Worm (Caenorhabditis elegans): ENCODE data around the gene sec-31.

Gene sec-31

DNA sequence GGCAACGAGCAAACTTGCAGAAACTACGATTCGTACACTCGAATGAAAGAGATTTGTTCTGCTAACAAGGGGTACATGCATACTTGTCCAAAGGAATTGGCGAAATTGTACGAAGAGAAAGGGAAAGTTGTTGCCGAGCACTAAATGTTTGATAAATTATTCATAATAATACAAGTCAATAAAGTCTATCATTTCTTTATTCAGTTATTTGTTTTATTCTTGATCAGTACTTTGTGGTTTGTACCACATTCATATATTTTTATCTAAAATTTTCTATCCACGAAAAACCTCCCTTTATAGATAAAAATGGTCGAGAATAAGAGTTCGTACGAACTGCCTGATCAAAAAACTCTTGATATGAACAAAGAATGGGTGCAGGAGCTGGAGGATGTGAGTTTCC is 51.1 kb downstream of the sec-31 start, which contains the start of gene edg-1:
TSS of gene edg-1 (plus strand) at position 301 of the 400 bp plus-strand sequence.
- TF ChIP-seq madf-6 (GFP tag; IDR thresholded peaks at IDR 0.05) (no peak), F49E8.2 (tag; optimal IDR thresholded peaks at IDR 0.05; ENCODE audit: insufficient read depth) (peak; percentile 7), ceh-58 (GFP tag; IDR thresholded peaks at IDR 0.05) (no peak)

DNA sequence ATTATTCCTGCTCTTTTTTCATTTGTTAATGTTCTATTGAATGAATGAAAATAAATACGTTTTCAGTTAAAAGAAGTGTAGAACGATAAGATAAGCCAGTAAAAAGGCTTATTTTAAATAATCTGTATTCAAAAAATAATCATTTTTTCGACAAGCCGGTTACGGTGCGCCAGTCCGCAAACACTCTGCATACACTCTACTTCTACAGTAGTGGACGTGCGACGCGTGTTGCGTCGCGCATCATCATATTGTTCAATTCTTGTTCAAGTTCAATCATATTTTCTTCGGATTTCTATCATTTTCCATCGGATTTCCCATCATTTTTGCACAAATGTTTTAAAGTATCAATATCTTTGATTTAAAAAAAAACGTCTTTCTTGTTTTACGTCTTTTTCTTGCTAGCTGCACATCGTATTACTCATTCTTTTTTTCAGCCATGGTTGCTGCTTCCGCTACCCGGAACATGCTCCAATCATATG is 51.7 kb downstream of the sec-31 start, which contains the start of gene B0035.18:
TSS of gene B0035.18 (plus strand) at position 429 of the 479 bp plus-strand sequence.
- no peak for TF ChIP-seq F57A8.1 (GFP tag; optimal IDR thresholded peaks at IDR 0.05)
- peak; percentile 91 for TF ChIP-seq madf-3 (GFP tag; IDR thresholded peaks at IDR 0.05)
- TF ChIP-seq D2030.7 (GFP tag; IDR thresholded peaks at IDR 0.05), result peak; percentile 30; the same call in 1 of the 2 replicates
- TF ChIP-seq sdz-38 (tag; optimal IDR thresholded peaks at IDR 0.05), result no peak
- peak; percentile 53 for TF ChIP-seq snpc-3.4 (tag; optimal IDR thresholded peaks at IDR 0.05)
- TF ChIP-seq snpc-1.3 (tag; optimal IDR thresholded peaks at IDR 0.05; ENCODE audit: insufficient read depth), result peak; percentile 9
- TF ChIP-seq ekl-4 (GFP tag; IDR thresholded peaks at IDR 0.05), result no peak
- peak; percentile 89 for TF ChIP-seq lsl-1 (GFP tag; optimal IDR thresholded peaks at IDR 0.05)
- peak; percentile 11; the same call in 1 of the 2 replicates for TF ChIP-seq hmg-1.2 (GFP tag; IDR thresholded peaks at IDR 0.05)
- TF ChIP-seq cebp-1 (GFP tag; IDR thresholded peaks at IDR 0.05), result no peak
- TF ChIP-seq cebp-1 (tag; optimal IDR thresholded peaks at IDR 0.05), result no peak

DNA sequence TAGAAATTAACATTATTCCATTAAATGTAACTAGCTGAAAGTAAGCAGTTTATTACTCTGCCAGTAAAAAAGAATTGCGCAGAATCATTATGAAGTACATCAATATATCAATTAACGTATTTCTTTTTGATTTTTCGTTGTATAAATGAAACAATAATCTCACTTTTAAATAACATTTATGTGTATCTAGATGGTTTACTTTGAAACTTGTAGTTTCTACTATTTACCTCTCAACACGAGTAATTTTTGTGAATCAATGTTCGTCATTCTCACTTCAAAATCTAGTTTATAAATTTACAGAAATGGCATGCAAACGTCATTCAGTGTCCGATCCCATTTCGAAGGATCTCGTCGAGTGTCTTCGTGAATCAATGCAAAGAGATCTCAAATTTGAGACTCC is 54.5 kb downstream of the sec-31 start, which contains the start of gene gspd-1:
TSS of gene gspd-1 (plus strand) at position 301 of the 400 bp plus-strand sequence.
- no peak for TF ChIP-seq hmg-1.2 (GFP tag; IDR thresholded peaks at IDR 0.05)
- no peak for TF ChIP-seq F52B5.7 (tag; optimal IDR thresholded peaks at IDR 0.05)
- no peak for TF ChIP-seq attf-3 (GFP tag; conservative IDR thresholded peaks at IDR 0.05)
- no peak for TF ChIP-seq cebp-2 (GFP tag; IDR thresholded peaks at IDR 0.05)

DNA sequence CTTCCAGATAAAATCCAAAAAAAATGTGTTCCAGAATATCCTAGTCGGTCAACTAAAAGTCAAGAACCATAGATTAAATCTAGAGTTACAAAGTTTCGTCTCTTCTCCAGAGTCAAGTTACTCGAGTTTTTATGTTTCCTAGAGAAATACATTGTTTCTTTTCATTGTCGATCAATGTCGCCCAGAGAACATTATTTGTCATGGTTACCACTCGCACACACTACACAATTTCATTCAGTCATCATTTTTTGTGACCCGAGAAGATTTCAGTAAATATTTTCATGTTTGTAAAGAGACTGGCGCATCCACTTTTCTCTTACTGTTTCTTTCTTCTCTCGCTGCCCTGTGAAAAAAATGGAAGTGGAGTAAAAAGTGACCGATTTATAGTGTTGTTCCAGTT is 55.0 kb downstream of the sec-31 start:
- no peak for TF ChIP-seq ama-1 (optimal IDR thresholded peaks at IDR 0.05)
- TF ChIP-seq ama-1 (GFP tag; optimal IDR thresholded peaks at IDR 0.05), result no peak
- TF ChIP-seq F37B4.10 (GFP tag; IDR thresholded peaks at IDR 0.05), result no peak
- TF ChIP-seq B0261.1 (tag; optimal IDR thresholded peaks at IDR 0.05), result no peak
- TF ChIP-seq attf-6 (GFP tag; IDR thresholded peaks at IDR 0.05), result no peak
- no peak for TF ChIP-seq let-526 (GFP tag; IDR thresholded peaks at IDR 0.05)
- no peak for TF ChIP-seq F23B12.7 (tag; optimal IDR thresholded peaks at IDR 0.05; ENCODE audit: insufficient read depth)
- no peak for TF ChIP-seq bed-2 (GFP tag; IDR thresholded peaks at IDR 0.05)
- no peak for TF ChIP-seq dpff-1 (tag; optimal IDR thresholded peaks at IDR 0.05)
- no peak for TF ChIP-seq lsl-1 (GFP tag; optimal IDR thresholded peaks at IDR 0.05)
- TF ChIP-seq nhr-80 (tag; optimal IDR thresholded peaks at IDR 0.05), result no peak
- TF ChIP-seq rec-8 (tag; optimal IDR thresholded peaks at IDR 0.05), result no peak
- TF ChIP-seq ccch-3 (GFP tag; optimal IDR thresholded peaks at IDR 0.05), result no peak
- no peak for TF ChIP-seq lsy-27 (tag; optimal IDR thresholded peaks at IDR 0.05; ENCODE audit: borderline replicate concordance, insufficient read depth)
- TF ChIP-seq snpc-1.3 (tag; optimal IDR thresholded peaks at IDR 0.05; ENCODE audit: insufficient read depth), result no peak
- TF ChIP-seq F22D6.2 (tag; optimal IDR thresholded peaks at IDR 0.05), result no peak

DNA sequence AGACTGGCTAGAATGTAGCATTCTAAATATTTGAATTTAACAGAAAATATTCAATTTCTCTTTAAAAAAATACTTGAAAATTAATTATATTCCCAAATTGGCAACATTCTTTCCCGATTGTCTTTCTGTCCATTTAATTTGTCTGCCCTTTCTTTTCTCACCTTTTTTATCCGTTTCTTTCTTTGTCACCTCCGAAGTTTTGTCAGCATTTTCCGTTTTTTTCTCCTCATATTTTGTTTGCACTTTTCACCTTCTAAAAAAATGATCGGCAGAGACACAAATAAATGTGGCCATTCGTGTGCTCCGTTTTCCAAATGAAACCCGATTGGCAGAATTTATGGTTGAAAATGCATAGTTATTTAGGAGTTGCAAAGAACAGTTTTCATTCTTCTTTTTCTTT is 55.5 kb downstream of the sec-31 start:
- no peak for TF ChIP-seq him-1 (tag; optimal IDR thresholded peaks at IDR 0.05)
- no peak for TF ChIP-seq sdz-38 (tag; optimal IDR thresholded peaks at IDR 0.05)
- TF ChIP-seq ceh-79 (tag; optimal IDR thresholded peaks at IDR 0.05), result no peak
- peak; percentile 5 for TF ChIP-seq nhr-80 (tag; optimal IDR thresholded peaks at IDR 0.05)

Data from whole organism, young adult.